Worm (Caenorhabditis elegans) whole organism, L2 larva: ENCODE results near the gene aly-1.

ENCODE experiments used
- C34F6.9 ChIP-seq: fragments of 150-350 bp; optimal IDR thresholded peaks from 2 replicates; lab custom pipeline; 2014; ENCODE audit warnings: missing biosample characterization, missing genetic modification characterization
- F13H6.1 ChIP-seq: sonication (generic microtip); optimal IDR thresholded peaks from 2 replicates; lab custom pipeline; 2016; ENCODE audit warnings: missing genetic modification characterization, missing compliant biosample characterization
- Y55F3AM.14 ChIP-seq: fragments of 200-800 bp; sonication (Bioruptor generic); optimal IDR thresholded peaks from 2 replicates; lab custom pipeline; 2018; ENCODE audit warnings: mild to moderate bottlenecking, missing genetic modification characterization, missing compliant biosample characterization
- ZK546.5 ChIP-seq: sonication (generic microtip); optimal IDR thresholded peaks from 2 replicates; lab custom pipeline; 2017; ENCODE audit warnings: missing biosample characterization, missing genetic modification characterization
- alr-1 ChIP-seq: fragments of 150-350 bp; optimal IDR thresholded peaks from 2 replicates; lab custom pipeline; 2014; ENCODE audit warnings: missing biosample characterization, missing genetic modification characterization
- blmp-1 ChIP-seq: sonication (generic microtip); optimal IDR thresholded peaks from 2 replicates; lab custom pipeline; 2017; ENCODE audit warnings: missing genetic modification characterization, mild to moderate bottlenecking, missing compliant biosample characterization, antibody characterized with exemption, moderate library complexity; ENCODE audit not compliant: insufficient read depth
- crh-2 ChIP-seq: sonication (generic microtip); optimal IDR thresholded peaks from 2 replicates; lab custom pipeline; 2017; ENCODE audit warnings: missing biosample characterization, missing genetic modification characterization
- egl-27 ChIP-seq: sonication (generic microtip); optimal IDR thresholded peaks from 3 replicates; lab custom pipeline; 2017; ENCODE audit warnings: missing biosample characterization, missing genetic modification reagents, missing genetic modification characterization
- elt-1 ChIP-seq: fragments of 150-350 bp; optimal IDR thresholded peaks from 2 replicates; lab custom pipeline; 2014; ENCODE audit warnings: missing biosample characterization, missing genetic modification characterization
- fos-1 ChIP-seq: fragments of 150-350 bp; optimal IDR thresholded peaks from 2 replicates; lab custom pipeline; 2014; ENCODE audit warnings: missing biosample characterization, missing genetic modification characterization
- gmeb-1 ChIP-seq: fragments of 150-350 bp; optimal IDR thresholded peaks from 2 replicates; lab custom pipeline; 2014; ENCODE audit warnings: missing biosample characterization, missing genetic modification characterization
- lin-11 ChIP-seq: fragments of 150-350 bp; sonication (generic microtip); optimal IDR thresholded peaks from 2 replicates; lab custom pipeline; 2014; ENCODE audit warnings: missing biosample characterization, missing genetic modification characterization, inconsistent platforms, mixed read lengths
- lin-13 ChIP-seq: fragments of 150-350 bp; optimal IDR thresholded peaks from 2 replicates; lab custom pipeline; 2014; ENCODE audit warnings: missing biosample characterization, missing genetic modification reagents, missing genetic modification characterization
- lin-39 ChIP-seq: fragments of 150-350 bp; optimal IDR thresholded peaks from 2 replicates; lab custom pipeline; 2014; ENCODE audit warnings: missing biosample characterization, missing genetic modification reagents, missing genetic modification characterization
- lsy-2 ChIP-seq, 2 experiments: fragments of 150-350 bp in 1 of 2; sonication (generic microtip) in 1 of 2; optimal IDR thresholded peaks; 2 replicates each; lab custom pipeline; 2014 to 2017; ENCODE audit warnings: missing biosample characterization in 2 of 2, missing genetic modification characterization in 2 of 2
- mab-5 ChIP-seq: fragments of 150-350 bp; optimal IDR thresholded peaks from 2 replicates; lab custom pipeline; 2014; ENCODE audit warnings: missing biosample characterization, missing genetic modification characterization
- mbf-1 ChIP-seq: sonication (generic microtip); optimal IDR thresholded peaks from 2 replicates; lab custom pipeline; 2017; ENCODE audit warnings: missing biosample characterization, missing genetic modification characterization
- mdl-1 ChIP-seq, 2 experiments: fragments of 150-350 bp in 1 of 2; sonication (generic microtip) in 1 of 2; optimal IDR thresholded peaks; 2 replicates each; lab custom pipeline; 2017; ENCODE audit warnings: missing biosample characterization in 2 of 2, missing genetic modification characterization in 2 of 2
- nhr-11 ChIP-seq: fragments of 150-350 bp; optimal IDR thresholded peaks from 2 replicates; lab custom pipeline; 2014; ENCODE audit warnings: missing biosample characterization, missing genetic modification characterization
- nhr-12 ChIP-seq: fragments of 150-350 bp; optimal IDR thresholded peaks from 2 replicates; lab custom pipeline; 2014; ENCODE audit warnings: missing biosample characterization, missing genetic modification characterization
- nhr-129 ChIP-seq: fragments of 150-350 bp; optimal IDR thresholded peaks from 2 replicates; lab custom pipeline; 2014; ENCODE audit warnings: missing biosample characterization, missing genetic modification characterization
- nhr-21 ChIP-seq: fragments of 150-350 bp; optimal IDR thresholded peaks from 2 replicates; lab custom pipeline; 2014; ENCODE audit warnings: missing biosample characterization, missing genetic modification characterization
- nhr-23 ChIP-seq: fragments of 150-350 bp; optimal IDR thresholded peaks from 2 replicates; lab custom pipeline; 2014; ENCODE audit warnings: missing biosample characterization, missing genetic modification reagents, missing genetic modification characterization
- nhr-25 ChIP-seq: fragments of 150-350 bp; sonication (generic microtip); optimal IDR thresholded peaks from 3 replicates; lab custom pipeline; 2014; ENCODE audit warnings: missing biosample characterization, missing genetic modification characterization
- nhr-6 ChIP-seq: fragments of 150-350 bp; optimal IDR thresholded peaks from 2 replicates; lab custom pipeline; 2014; ENCODE audit warnings: missing biosample characterization, missing genetic modification characterization
- peb-1 ChIP-seq: fragments of 150-350 bp; optimal IDR thresholded peaks from 2 replicates; lab custom pipeline; 2014; ENCODE audit warnings: missing biosample characterization, missing genetic modification characterization
- sem-4 ChIP-seq: fragments of 150-350 bp; optimal IDR thresholded peaks from 2 replicates; lab custom pipeline; 2014; ENCODE audit warnings: missing biosample characterization, missing genetic modification reagents, missing genetic modification characterization
- skn-1 ChIP-seq: sonication (generic microtip); optimal IDR thresholded peaks from 2 replicates; lab custom pipeline; 2017; ENCODE audit warnings: missing biosample characterization, missing genetic modification characterization
- sma-3 ChIP-seq: sonication (generic microtip); optimal IDR thresholded peaks from 2 replicates; lab custom pipeline; 2016; ENCODE audit warnings: missing genetic modification reagents, missing genetic modification characterization, missing compliant biosample characterization
- sma-9 ChIP-seq, 2 experiments: fragments of 150-350 bp in 1 of 2; sonication (generic microtip) in 1 of 2; optimal IDR thresholded peaks; 2 replicates each; lab custom pipeline; 2014 to 2016; ENCODE audit warnings: missing genetic modification characterization in 2 of 2, mild to moderate bottlenecking in 1 of 2, missing biosample characterization in 1 of 2, missing compliant biosample characterization in 1 of 2, missing genetic modification reagents in 1 of 2, moderate library complexity in 1 of 2
- unc-39 ChIP-seq: fragments of 150-350 bp; optimal IDR thresholded peaks from 2 replicates; lab custom pipeline; 2014; ENCODE audit warnings: missing biosample characterization, missing genetic modification characterization
- unc-55 ChIP-seq: fragments of 150-350 bp; sonication (generic microtip); optimal IDR thresholded peaks from 3 replicates; lab custom pipeline; 2014; ENCODE audit warnings: missing biosample characterization, missing genetic modification reagents, missing genetic modification characterization
- unc-62 ChIP-seq: fragments of 150-350 bp; optimal IDR thresholded peaks from 2 replicates; lab custom pipeline; 2014; ENCODE audit warnings: missing biosample characterization, missing genetic modification reagents, missing genetic modification characterization
- zag-1 ChIP-seq: fragments of 150-350 bp; optimal IDR thresholded peaks from 2 replicates; lab custom pipeline; 2014; ENCODE audit warnings: missing biosample characterization, missing genetic modification characterization
- ztf-1 ChIP-seq: fragments of 200-800 bp; sonication (Bioruptor generic); conservative IDR thresholded peaks from 2 replicates; pipeline ENCODE4 v1.3.6; 2022; ENCODE audit warnings: missing genetic modification characterization, missing compliant biosample characterization
- ztf-11 ChIP-seq: sonication (generic microtip); optimal IDR thresholded peaks from 2 replicates; lab custom pipeline; 2017; ENCODE audit warnings: missing biosample characterization, missing genetic modification characterization
- ztf-4 ChIP-seq: fragments of 150-350 bp; optimal IDR thresholded peaks from 2 replicates; lab custom pipeline; 2014; ENCODE audit warnings: missing biosample characterization, missing genetic modification characterization

The aly-1 gene

DNA sequence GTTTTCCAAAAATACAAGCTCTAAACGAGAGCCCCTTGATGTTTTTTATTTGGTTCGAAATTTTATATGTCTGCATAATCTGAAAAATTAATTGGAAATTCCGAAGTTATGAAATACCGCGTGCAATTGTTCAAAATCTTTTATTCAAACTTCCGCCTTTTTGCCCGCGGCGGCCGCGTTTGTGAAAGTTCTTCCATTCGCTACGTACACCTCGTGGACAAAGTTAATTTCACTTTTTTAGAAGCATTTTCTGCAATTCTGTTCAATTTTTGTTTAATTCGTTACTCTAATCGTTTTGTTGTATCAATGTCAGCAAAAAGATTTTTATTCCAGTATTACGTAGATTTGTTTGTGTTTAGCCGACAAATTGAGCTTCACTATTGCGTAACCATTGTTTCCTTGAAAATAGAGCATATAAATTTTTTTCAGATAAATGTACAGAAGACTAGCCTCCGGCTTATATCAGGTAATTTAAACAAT lies 34.4 kb upstream of the aly-1 start, which contains the start of gene mppb-1 (continued):
- peak; percentile 18 for TF ChIP-seq skn-1 (tag; lab: Kevin White, UChicago)
- peak; percentile 67 for TF ChIP-seq ztf-4 (tag; lab: Kevin White, UChicago)
- peak; percentile 28 for TF ChIP-seq zag-1 (tag; lab: Kevin White, UChicago)
- TF ChIP-seq F13H6.1, result peak; percentile 77
- TF ChIP-seq egl-27 (tag; lab: Kevin White, UChicago), result peak; percentile 1
- no peak for TF ChIP-seq unc-62 (GFP tag; lab: Kevin White, UChicago)
- TF ChIP-seq lin-13 (GFP tag; lab: Kevin White, UChicago), result peak; percentile 83
- TF ChIP-seq lin-11 (tag; lab: Kevin White, UChicago), result peak; percentile 65
- TF ChIP-seq nhr-23 (tag; lab: Kevin White, UChicago), result no peak
- peak; percentile 64 for TF ChIP-seq nhr-21 (tag; lab: Kevin White, UChicago)
- no peak for TF ChIP-seq nhr-11
- TF ChIP-seq ztf-1, result no peak
- no peak for TF ChIP-seq ztf-11
- peak; percentile 51 for TF ChIP-seq fos-1 (tag; lab: Kevin White, UChicago)
- TF ChIP-seq, all 48 proteins: peak for 23

ce11 chrIV:9078469-9078868 lies 30.3 kb upstream of the aly-1 start, which contains the start of gene mans-4:
Gene mans-4, minus strand, starts transcription at chrIV:9078569.
- TF ChIP-seq mbf-1 (tag; lab: Kevin White, UChicago) (no peak), crh-2 (tag; lab: Kevin White, UChicago) (no peak), unc-39 (tag; lab: Kevin White, UChicago) (no peak), sma-3 (GFP tag; lab: Kevin White, UChicago) (no peak), unc-55 (GFP tag; lab: Kevin White, UChicago) (no peak), lin-39 (tag; lab: Kevin White, UChicago) (no peak), nhr-21 (tag; lab: Kevin White, UChicago) (no peak), alr-1 (tag; lab: Kevin White, UChicago) (no peak), nhr-25 (tag; lab: Kevin White, UChicago) (no peak), nhr-12 (tag; lab: Kevin White, UChicago) (no peak), nhr-11 (no peak), ZK546.5 (tag; lab: Kevin White, UChicago) (no peak), peb-1 (tag; lab: Kevin White, UChicago) (no peak), mab-5 (tag; lab: Kevin White, UChicago) (no peak)

DNA sequence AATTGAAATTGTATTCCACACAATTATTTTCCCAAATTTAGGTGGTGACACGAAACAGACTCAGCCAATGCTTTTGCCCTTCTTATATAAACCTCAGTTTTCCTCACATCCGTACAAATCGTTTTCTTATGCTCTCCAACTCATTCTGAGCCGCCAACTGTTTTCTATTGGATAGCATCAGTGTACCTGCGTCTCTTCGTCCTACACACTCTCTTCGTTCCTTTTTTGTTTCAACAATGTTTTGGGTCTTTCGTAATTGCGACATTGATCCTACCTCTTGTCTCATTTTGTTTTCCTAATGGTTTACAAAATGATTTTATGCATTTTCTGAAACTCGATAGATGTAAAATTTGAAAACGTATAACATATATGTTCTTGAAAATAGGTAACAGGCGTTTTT lies 29.4 kb upstream of the aly-1 start:
- TF ChIP-seq peb-1 (tag; lab: Kevin White, UChicago) (no peak), lin-39 (tag; lab: Kevin White, UChicago) (no peak), sma-3 (GFP tag; lab: Kevin White, UChicago) (no peak), elt-1 (tag; lab: Kevin White, UChicago) (no peak), sem-4 (no peak), blmp-1 (tag; lab: Kevin White, UChicago) (no peak), zag-1 (tag; lab: Kevin White, UChicago) (no peak), alr-1 (tag; lab: Kevin White, UChicago) (no peak), mdl-1 (tag; optimal IDR thresholded peaks at IDR 0.05; lab: Kevin White, UChicago) (no peak), unc-55 (GFP tag; lab: Kevin White, UChicago) (no peak), C34F6.9 (tag; lab: Kevin White, UChicago) (peak; percentile 11), gmeb-1 (tag; lab: Kevin White, UChicago) (no peak), nhr-12 (tag; lab: Kevin White, UChicago) (no peak), nhr-21 (tag; lab: Kevin White, UChicago) (no peak), nhr-25 (tag; lab: Kevin White, UChicago) (no peak), F13H6.1 (no peak), sma-9 (GFP tag; optimal IDR thresholded peaks at IDR 0.05; lab: Kevin White, UChicago) (peak; percentile 19), sma-9 (tag; optimal IDR thresholded peaks at IDR 0.05; lab: Kevin White, UChicago) (no peak), mbf-1 (tag; lab: Kevin White, UChicago) (no peak), Y55F3AM.14 (GFP tag; lab: Kevin White, UChicago) (no peak), nhr-6 (tag; lab: Kevin White, UChicago) (no peak), nhr-129 (peak; percentile 36), lsy-2 (tag; optimal IDR thresholded peaks at IDR 0.05; lab: Kevin White, UChicago) (peak in 1 of 2 experiments; percentile 26), ztf-11 (no peak), fos-1 (tag; lab: Kevin White, UChicago) (no peak), egl-27 (tag; lab: Kevin White, UChicago) (no peak)
